Worm (Caenorhabditis elegans): Measurements from ENCODE around the gene ceh-24.

ceh-24 gene

DNA sequence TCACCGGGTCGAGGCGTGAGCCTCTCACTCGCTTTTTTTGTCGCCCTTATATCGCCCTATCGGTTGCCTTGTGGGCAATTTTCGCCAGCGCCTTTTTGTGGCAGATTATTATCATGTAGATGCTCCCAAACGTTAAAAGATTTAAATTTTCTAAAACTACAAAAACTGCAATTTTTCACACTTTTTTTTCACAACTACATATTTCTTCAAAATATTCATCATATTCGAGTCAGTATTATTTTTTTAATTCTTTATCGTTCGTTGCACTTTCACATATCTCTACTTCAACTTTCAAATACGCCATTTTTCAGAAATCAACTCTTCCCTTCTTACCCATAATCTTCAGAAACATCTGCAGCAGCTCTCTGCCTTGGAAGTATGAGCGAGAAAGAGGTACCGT, at the start of gene ceh-24:
ceh-24 (plus strand) TSS at position 301 of the 400 bp plus-strand sequence.
- TF ChIP-seq F13H6.1 (tag; optimal IDR thresholded peaks at IDR 0.05) = no peak
- TF ChIP-seq pha-4 (tag; optimal IDR thresholded peaks at IDR 0.05) = no peak

DNA sequence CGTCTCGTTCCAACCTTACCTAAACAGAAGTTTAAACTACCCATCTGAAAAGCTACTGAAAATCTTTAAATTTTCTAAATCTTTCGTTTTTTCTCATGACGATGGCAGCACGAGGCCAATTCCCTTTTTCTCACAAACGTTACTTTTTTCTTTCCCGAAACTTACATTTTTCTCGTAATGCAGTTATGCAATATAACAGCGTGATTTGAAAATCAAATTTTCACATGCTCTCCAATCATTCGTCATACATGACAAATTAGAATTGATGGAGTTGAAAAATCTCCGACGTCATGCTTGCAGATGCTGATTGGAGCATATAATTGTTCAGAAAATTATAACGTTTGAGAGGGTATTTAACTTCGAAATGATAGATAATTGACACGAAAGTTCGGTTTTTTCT, 49.3 kb upstream of the ceh-24 start:
- TF ChIP-seq npax-4 (tag; optimal IDR thresholded peaks at IDR 0.05) (no peak), sox-2 (GFP tag; IDR thresholded peaks at IDR 0.05) (no peak), ceh-19 (GFP tag; optimal IDR thresholded peaks at IDR 0.05) (no peak), K09A11.1 (tag; optimal IDR thresholded peaks at IDR 0.05; ENCODE audit: insufficient read depth) (no peak), ztf-16 (tag; optimal IDR thresholded peaks at IDR 0.05) (no peak), nfya-1 (tag; optimal IDR thresholded peaks at IDR 0.05) (no peak), Y22D7AL.16 (tag; optimal IDR thresholded peaks at IDR 0.05) (no peak), fkh-6 (tag; optimal IDR thresholded peaks at IDR 0.05) (no peak), elt-2 (tag; optimal IDR thresholded peaks at IDR 0.05) (no peak), pax-1 (tag; optimal IDR thresholded peaks at IDR 0.05) (no peak), gmeb-2 (tag; optimal IDR thresholded peaks at IDR 0.05) (no peak), ceh-24 (tag; optimal IDR thresholded peaks at IDR 0.05) (no peak)

DNA sequence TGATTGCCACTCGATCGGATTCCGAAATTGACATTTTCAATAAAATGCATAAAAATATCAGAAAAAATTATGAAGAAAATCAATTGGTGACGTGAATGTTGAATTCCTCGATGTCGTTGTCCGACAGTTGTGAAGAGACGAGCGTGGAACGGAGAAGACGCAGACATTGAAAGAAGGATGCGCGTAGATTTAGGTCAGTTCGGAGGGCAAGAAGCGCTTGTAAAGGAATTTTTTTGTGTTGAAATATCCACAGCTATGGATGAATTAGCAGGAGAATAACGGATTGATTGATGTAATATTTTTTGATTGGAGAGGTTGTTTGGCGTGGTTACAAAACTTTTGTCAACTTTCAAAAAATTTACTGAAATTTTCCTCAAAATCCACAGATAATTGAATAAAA, 44.6 kb upstream of the ceh-24 start, which contains the start of gene F20G2.3:
F20G2.3 (minus strand) TSS at position 101 of the 400 bp plus-strand sequence.
- TF ChIP-seq ceh-19 (GFP tag; optimal IDR thresholded peaks at IDR 0.05) (no peak), pax-1 (tag; optimal IDR thresholded peaks at IDR 0.05) (no peak), fkh-10 (GFP tag; optimal IDR thresholded peaks at IDR 0.05) (no peak), pros-1 (tag; optimal IDR thresholded peaks at IDR 0.05) (no peak), ceh-6 (GFP tag; optimal IDR thresholded peaks at IDR 0.05) (no peak), sox-4 (tag; optimal IDR thresholded peaks at IDR 0.05) (no peak), dve-1 (tag; optimal IDR thresholded peaks at IDR 0.05) (no peak), ceh-45 (GFP tag; IDR thresholded peaks at IDR 0.05) (no peak), ceh-30 (tag; optimal IDR thresholded peaks at IDR 0.05) (no peak), ttx-3 (tag; optimal IDR thresholded peaks at IDR 0.05) (no peak), fax-1 (tag; optimal IDR thresholded peaks at IDR 0.05) (no peak), ets-4 (tag; optimal IDR thresholded peaks at IDR 0.05) (no peak), mec-3 (tag; optimal IDR thresholded peaks at IDR 0.05; ENCODE audit: borderline replicate concordance) (no peak)

- TF ChIP-seq nfya-1 (tag; optimal IDR thresholded peaks at IDR 0.05) (no peak), hlh-8 (tag; optimal IDR thresholded peaks at IDR 0.05) (no peak), unc-55 (GFP tag; optimal IDR thresholded peaks at IDR 0.05) (no peak), ceh-14 (tag; optimal IDR thresholded peaks at IDR 0.05) (no peak), pag-3 (tag; optimal IDR thresholded peaks at IDR 0.05; ENCODE audit: borderline replicate concordance) (no peak), ceh-2 (tag; optimal IDR thresholded peaks at IDR 0.05) (no peak), T23F11.4 (GFP tag; optimal IDR thresholded peaks at IDR 0.05) (no peak), lin-11 (tag; optimal IDR thresholded peaks at IDR 0.05) (no peak), K09A11.1 (tag; optimal IDR thresholded peaks at IDR 0.05; ENCODE audit: insufficient read depth) (no peak), ceh-6 (GFP tag; optimal IDR thresholded peaks at IDR 0.05) (no peak), hlh-15 (tag; optimal IDR thresholded peaks at IDR 0.05) (no peak), ceh-9 (tag; optimal IDR thresholded peaks at IDR 0.05) (no peak), tbx-7 (tag; optimal IDR thresholded peaks at IDR 0.05) (no peak), ref-2 (tag; optimal IDR thresholded peaks at IDR 0.05) (no peak), ceh-19 (GFP tag; optimal IDR thresholded peaks at IDR 0.05) (no peak)
Observed at ce11 chrV:13768941-13769436, 44.0 kb upstream of the ceh-24 start, which contains the start of gene nas-24. nas-24 (plus strand) TSS chrV:13769386.

Data from whole organism, late embryonic.